Worm (Caenorhabditis elegans): ENCODE data around the gene F46H5.4.

Gene F46H5.4

ce11 chrX:7269379-7269778 lies 15.0 kb upstream of the F46H5.4 start, which contains the start of gene grd-7:
TSS of gene grd-7 (minus strand) at chrX:7269479.
- TF ChIP-seq lin-39 (tag; optimal IDR thresholded peaks at IDR 0.05): no peak
- no peak for TF ChIP-seq nhr-23 (tag; optimal IDR thresholded peaks at IDR 0.05)
- no peak for TF ChIP-seq fkh-2 (tag; optimal IDR thresholded peaks at IDR 0.05)

ce11 chrX:7268965-7269364 lies 14.6 kb upstream of the F46H5.4 start:
- TF ChIP-seq nhr-25 (tag; optimal IDR thresholded peaks at IDR 0.05): no peak
- TF ChIP-seq fos-1 (tag; optimal IDR thresholded peaks at IDR 0.05): no peak
- TF ChIP-seq lin-39 (tag; optimal IDR thresholded peaks at IDR 0.05): no peak
- TF ChIP-seq unc-62 (GFP tag; optimal IDR thresholded peaks at IDR 0.05): no peak
- TF ChIP-seq R02D3.7 (tag; optimal IDR thresholded peaks at IDR 0.05): no peak

DNA sequence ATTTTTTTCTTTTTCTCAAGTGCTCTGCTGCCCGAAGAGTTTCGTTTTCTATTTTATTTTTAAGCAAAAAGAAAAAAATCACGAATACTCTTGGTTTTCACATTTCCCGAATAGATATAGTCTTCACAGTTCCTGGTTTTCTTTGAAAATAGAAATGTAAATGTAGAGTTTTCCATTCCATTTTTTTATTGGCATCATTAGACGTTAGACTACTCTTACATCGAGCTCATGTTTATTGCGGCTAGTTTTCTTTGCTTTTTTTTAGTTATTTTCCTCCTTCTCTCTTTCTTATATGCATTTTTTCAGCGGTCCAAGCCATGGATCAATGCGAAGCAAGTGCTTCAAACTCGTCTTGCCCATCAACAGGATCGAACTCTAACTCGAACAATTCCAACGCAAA lies 10.9 kb upstream of the F46H5.4 start, which contains the start of gene F46H5.2:
Gene F46H5.2, plus strand, starts transcription at position 301 of the 400 bp plus-strand sequence.
- no peak for TF ChIP-seq nhr-77 (tag; optimal IDR thresholded peaks at IDR 0.05)
- no peak for TF ChIP-seq fkh-2 (tag; optimal IDR thresholded peaks at IDR 0.05)
- TF ChIP-seq ceh-28 (tag; optimal IDR thresholded peaks at IDR 0.05): no peak
- TF ChIP-seq mdl-1 (tag; optimal IDR thresholded peaks at IDR 0.05): no peak
- TF ChIP-seq daf-12 (tag; optimal IDR thresholded peaks at IDR 0.05): no peak
- TF ChIP-seq pqm-1 (tag; optimal IDR thresholded peaks at IDR 0.05): no peak
- no peak for TF ChIP-seq nhr-23 (tag; optimal IDR thresholded peaks at IDR 0.05)
- TF ChIP-seq nhr-12 (tag; optimal IDR thresholded peaks at IDR 0.05): no peak

DNA sequence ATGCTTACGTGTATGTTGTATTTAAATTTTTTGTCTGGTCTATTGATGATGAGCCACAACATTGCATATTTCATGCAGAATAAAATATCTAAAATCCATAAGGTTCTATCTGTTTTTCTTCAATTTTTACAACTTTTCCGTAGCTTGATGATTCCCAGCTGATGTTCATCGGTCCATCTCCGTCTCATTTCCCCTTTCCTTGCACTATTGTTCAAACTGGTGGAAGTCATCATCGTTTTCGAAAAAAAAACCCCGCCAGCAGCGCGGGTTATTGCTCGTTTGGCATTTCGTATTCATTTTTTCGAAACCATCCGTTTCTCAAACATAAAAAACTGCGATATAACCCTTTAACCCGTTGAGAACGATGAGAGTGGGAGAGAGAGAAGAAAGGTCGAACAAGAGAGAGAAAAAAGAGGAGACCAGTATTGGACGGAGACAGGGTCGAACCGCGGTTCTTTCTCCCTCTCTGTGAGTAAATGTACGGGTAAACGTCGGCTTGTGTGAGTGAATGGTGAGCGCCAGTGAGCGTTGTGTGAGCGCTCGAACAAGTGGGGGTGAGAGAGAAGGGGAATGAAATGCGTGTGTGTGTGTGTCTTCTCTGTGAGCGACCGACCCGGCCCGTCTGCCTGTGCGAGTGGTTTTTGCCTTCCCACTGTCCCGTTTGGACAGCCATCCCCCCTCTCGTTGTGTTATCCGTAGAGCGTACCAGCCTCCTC lies 10.3 kb upstream of the F46H5.4 start:
- TF ChIP-seq egl-27 (tag; optimal IDR thresholded peaks at IDR 0.05) (peak; percentile 69), unc-39 (tag; optimal IDR thresholded peaks at IDR 0.05) (no peak), snpc-4 (tag; optimal IDR thresholded peaks at IDR 0.05) (peak; percentile 86), nhr-43 (tag; optimal IDR thresholded peaks at IDR 0.05; ENCODE audit: poor library complexity, severe bottlenecking) (peak; percentile 82), fkh-10 (GFP tag; optimal IDR thresholded peaks at IDR 0.05) (peak; percentile 48), nhr-11 (tag; optimal IDR thresholded peaks at IDR 0.05) (peak; percentile 56), fkh-2 (tag; optimal IDR thresholded peaks at IDR 0.05) (no peak), mdl-1 (tag; optimal IDR thresholded peaks at IDR 0.05) (no peak), ceh-82 (tag; optimal IDR thresholded peaks at IDR 0.05) (peak; percentile 54), zag-1 (tag; optimal IDR thresholded peaks at IDR 0.05) (no peak), jun-1 (tag; optimal IDR thresholded peaks at IDR 0.05) (peak; percentile 94), nhr-23 (tag; optimal IDR thresholded peaks at IDR 0.05) (peak; percentile 90), lsy-12 (tag; optimal IDR thresholded peaks at IDR 0.05) (peak; percentile 78), eor-1 (tag; optimal IDR thresholded peaks at IDR 0.05) (no peak), pha-4 (tag; optimal IDR thresholded peaks at IDR 0.05) (peak; percentile 93), nhr-12 (tag; optimal IDR thresholded peaks at IDR 0.05) (no peak), unc-62 (GFP tag; optimal IDR thresholded peaks at IDR 0.05) (peak; percentile 4), ceh-9 (tag; optimal IDR thresholded peaks at IDR 0.05) (no peak), lin-39 (tag; optimal IDR thresholded peaks at IDR 0.05) (peak; percentile 95), nhr-237 (tag; optimal IDR thresholded peaks at IDR 0.05) (no peak), R02D3.7 (tag; optimal IDR thresholded peaks at IDR 0.05) (peak; percentile 4), nhr-67 (tag; optimal IDR thresholded peaks at IDR 0.05) (no peak), egl-5 (tag; optimal IDR thresholded peaks at IDR 0.05) (peak; percentile 94), ama-1 (optimal IDR thresholded peaks at IDR 0.05) (peak; percentile 72), ZK546.5 (tag; optimal IDR thresholded peaks at IDR 0.05) (no peak), sea-2 (GFP tag; optimal IDR thresholded peaks at IDR 0.05) (no peak), mml-1 (tag; optimal IDR thresholded peaks at IDR 0.05) (no peak), elt-1 (tag; optimal IDR thresholded peaks at IDR 0.05) (peak; percentile 26), lin-15B (tag; optimal IDR thresholded peaks at IDR 0.05) (peak; percentile 74), ceh-28 (tag; optimal IDR thresholded peaks at IDR 0.05) (peak; percentile 48), nhr-25 (tag; optimal IDR thresholded peaks at IDR 0.05) (peak; percentile 96), hmg-11 (tag; optimal IDR thresholded peaks at IDR 0.05) (peak; percentile 98), daf-12 (tag; optimal IDR thresholded peaks at IDR 0.05) (no peak), elt-2 (tag; optimal IDR thresholded peaks at IDR 0.05) (peak; percentile 81), tbx-2 (tag; optimal IDR thresholded peaks at IDR 0.05) (peak; percentile 83), skn-1 (tag; optimal IDR thresholded peaks at IDR 0.05) (no peak), fos-1 (tag; optimal IDR thresholded peaks at IDR 0.05) (peak; percentile 64), elt-3 (tag; optimal IDR thresholded peaks at IDR 0.05) (peak in 1 of 3 experiments; percentile 37), aly-2 (tag; optimal IDR thresholded peaks at IDR 0.05) (no peak), nfya-1 (tag; optimal IDR thresholded peaks at IDR 0.05; ENCODE audit: insufficient read depth) (peak; percentile 94)
